Worm (Caenorhabditis elegans) whole organism, young adult: Measurements from ENCODE around the gene T08G5.3.

Source experiments
- C06A6.2 ChIP-seq: fragments of 200-800 bp; sonication (Bioruptor generic); conservative IDR thresholded peaks from 2 replicates; pipeline ENCODE4 v1.3.6; 2022; ENCODE audit warnings: missing genetic modification characterization, missing compliant biosample characterization
- C17E4.6 ChIP-seq: fragments of 200-800 bp; sonication (Bioruptor generic); IDR thresholded peaks from 2 replicates; pipeline ENCODE4 v1.3.6; 2022; ENCODE audit warnings: missing genetic modification reagents, missing genetic modification characterization, missing compliant biosample characterization
- D2030.7 ChIP-seq: fragments of 200-800 bp; sonication (Bioruptor generic); IDR thresholded peaks from 2 replicates; pipeline ENCODE4 v1.3.6; 2022; ENCODE audit warnings: missing genetic modification reagents, missing genetic modification characterization, missing compliant biosample characterization
- F23B12.7 ChIP-seq: sonication (generic microtip); optimal IDR thresholded peaks from 2 replicates; lab custom pipeline; 2017; ENCODE audit warnings: missing genetic modification characterization, mild to moderate bottlenecking, missing compliant biosample characterization, antibody characterized with exemption, moderate library complexity; ENCODE audit not compliant: insufficient read depth
- Y53G8AR.9 ChIP-seq: fragments of 200-800 bp; sonication (Bioruptor generic); conservative IDR thresholded peaks from 2 replicates; pipeline ENCODE4 v1.3.6; 2022; ENCODE audit warnings: missing genetic modification reagents, missing genetic modification characterization, missing compliant biosample characterization
- Y56A3A.18 ChIP-seq: fragments of 200-800 bp; sonication (Bioruptor generic); IDR thresholded peaks from 2 replicates; pipeline ENCODE4 v1.3.6; 2022; ENCODE audit warnings: missing genetic modification reagents, missing genetic modification characterization, missing compliant biosample characterization
- Y67H2A.10 ChIP-seq: fragments of 200-800 bp; sonication (Bioruptor generic); conservative IDR thresholded peaks from 2 replicates; pipeline ENCODE4 v1.3.6; 2022; ENCODE audit warnings: missing genetic modification reagents, missing genetic modification characterization, missing compliant biosample characterization
- Y79H2A.3 ChIP-seq: fragments of 200-800 bp; sonication (Bioruptor generic); conservative IDR thresholded peaks from 2 replicates; pipeline ENCODE4 v1.3.6; 2022; ENCODE audit warnings: missing genetic modification reagents, missing genetic modification characterization, missing compliant biosample characterization
- Y95B8A.8 ChIP-seq: fragments of 200-800 bp; sonication (Bioruptor generic); IDR thresholded peaks from 2 replicates; pipeline ENCODE4 v1.3.6; 2022; ENCODE audit warnings: missing genetic modification reagents, missing genetic modification characterization, missing compliant biosample characterization
- ZK185.1 ChIP-seq: sonication (generic microtip); optimal IDR thresholded peaks from 2 replicates; lab custom pipeline; 2016; ENCODE audit warnings: mild to moderate bottlenecking, missing genetic modification characterization, missing compliant biosample characterization; ENCODE audit not compliant: poor library complexity, severe bottlenecking
- ama-1 ChIP-seq, 3 experiments: fragments of 150-350 bp in 1 of 3; sonication (generic microtip) in 2 of 3; optimal IDR thresholded peaks; 2 replicates each; lab custom pipeline; 2014 to 2018; ENCODE audit warnings: missing biosample characterization in 2 of 3, missing genetic modification characterization in 2 of 3, missing genetic modification reagents in 2 of 3
- aptf-3 ChIP-seq: fragments of 200-800 bp; sonication (Bioruptor generic); IDR thresholded peaks from 2 replicates; pipeline ENCODE4 v1.3.6; 2022; ENCODE audit warnings: missing genetic modification characterization, missing compliant biosample characterization
- bed-2 ChIP-seq: fragments of 200-800 bp; sonication (Bioruptor generic); IDR thresholded peaks from 2 replicates; pipeline ENCODE4 v1.3.6; 2022; ENCODE audit warnings: missing genetic modification reagents, missing genetic modification characterization, missing compliant biosample characterization
- ccch-3 ChIP-seq: fragments of 200-800 bp; sonication (Bioruptor generic); optimal IDR thresholded peaks from 2 replicates; lab custom pipeline; 2018; ENCODE audit warnings: mild to moderate bottlenecking, missing genetic modification characterization, missing compliant biosample characterization
- cebp-1 ChIP-seq, 2 experiments: fragments of 200-800 bp in 1 of 2; sonication (Bioruptor generic) in 1 of 2; sonication (generic microtip) in 1 of 2; IDR thresholded peaks in 1 of 2; optimal IDR thresholded peaks in 1 of 2; 2 replicates each; pipeline versions ENCODE4 v1.3.6 to Lab custom; 2017 to 2022; ENCODE audit warnings: missing compliant biosample characterization in 2 of 2, missing genetic modification characterization in 2 of 2, mild to moderate bottlenecking in 1 of 2, missing genetic modification reagents in 1 of 2, moderate library complexity in 1 of 2
- chd-7 ChIP-seq: sonication (generic microtip); optimal IDR thresholded peaks from 2 replicates; lab custom pipeline; 2016; ENCODE audit warnings: mild to moderate bottlenecking, missing genetic modification characterization, moderate library complexity, missing compliant biosample characterization
- dox-1 ChIP-seq: fragments of 200-800 bp; sonication (Bioruptor generic); IDR thresholded peaks from 2 replicates; pipeline ENCODE4 v1.3.6; 2022; ENCODE audit warnings: missing genetic modification reagents, missing genetic modification characterization, missing compliant biosample characterization
- dpff-1 ChIP-seq: sonication (generic microtip); optimal IDR thresholded peaks from 2 replicates; lab custom pipeline; 2017; ENCODE audit warnings: mild to moderate bottlenecking, missing genetic modification characterization, missing compliant biosample characterization
- efl-1 ChIP-seq: fragments of 150-350 bp; optimal IDR thresholded peaks from 2 replicates; lab custom pipeline; 2014; ENCODE audit warnings: missing biosample characterization, missing genetic modification reagents, missing genetic modification characterization
- ekl-4 ChIP-seq: fragments of 200-800 bp; sonication (Bioruptor generic); IDR thresholded peaks from 2 replicates; pipeline ENCODE4 v1.3.6; 2022; ENCODE audit warnings: missing genetic modification reagents, missing genetic modification characterization, missing compliant biosample characterization
- fkh-3 ChIP-seq: sonication (generic microtip); optimal IDR thresholded peaks from 2 replicates; lab custom pipeline; 2016; ENCODE audit warnings: mild to moderate bottlenecking, missing genetic modification characterization, missing compliant biosample characterization
- gei-17 ChIP-seq: fragments of 200-800 bp; sonication (Bioruptor generic); optimal IDR thresholded peaks from 2 replicates; lab custom pipeline; 2018; ENCODE audit warnings: mild to moderate bottlenecking, missing genetic modification characterization, missing compliant biosample characterization
- hmg-1.2 ChIP-seq: fragments of 200-800 bp; sonication (Bioruptor generic); IDR thresholded peaks from 2 replicates; pipeline ENCODE4 v1.3.6; 2022; ENCODE audit warnings: missing genetic modification reagents, missing genetic modification characterization, missing compliant biosample characterization
- let-526 ChIP-seq: fragments of 200-800 bp; sonication (Bioruptor generic); IDR thresholded peaks from 2 replicates; pipeline ENCODE4 v1.3.6; 2022; ENCODE audit warnings: missing genetic modification reagents, missing genetic modification characterization, missing compliant biosample characterization
- lin-40 ChIP-seq: sonication (generic microtip); optimal IDR thresholded peaks from 2 replicates; lab custom pipeline; 2016; ENCODE audit warnings: missing genetic modification characterization, mild to moderate bottlenecking, missing compliant biosample characterization, missing genotype, missing genetic modification reagents
- lsl-1 ChIP-seq: fragments of 200-800 bp; sonication (Bioruptor generic); optimal IDR thresholded peaks from 2 replicates; lab custom pipeline; 2018; ENCODE audit warnings: mild to moderate bottlenecking, missing genetic modification characterization, moderate library complexity, missing compliant biosample characterization
- lsy-27 ChIP-seq: sonication (generic microtip); optimal IDR thresholded peaks from 2 replicates; lab custom pipeline; 2017; ENCODE audit warnings: missing genetic modification characterization, mild to moderate bottlenecking, missing compliant biosample characterization, antibody characterized with exemption, missing genotype, borderline replicate concordance; ENCODE audit not compliant: insufficient read depth
- madf-6 ChIP-seq: fragments of 200-800 bp; sonication (Bioruptor generic); IDR thresholded peaks from 2 replicates; pipeline ENCODE4 v1.3.6; 2022; ENCODE audit warnings: missing genetic modification reagents, missing genetic modification characterization, missing compliant biosample characterization
- mes-4 ChIP-seq: sonication (generic microtip); optimal IDR thresholded peaks from 2 replicates; lab custom pipeline; 2016; ENCODE audit warnings: missing genotype, missing genetic modification characterization, missing compliant biosample characterization
- nfya-1 ChIP-seq: sonication (generic microtip); optimal IDR thresholded peaks from 2 replicates; lab custom pipeline; 2017; ENCODE audit warnings: antibody characterized with exemption, missing compliant biosample characterization, missing genetic modification characterization, borderline replicate concordance; ENCODE audit not compliant: insufficient read depth
- nfya-2 ChIP-seq: fragments of 200-800 bp; sonication (Bioruptor generic); IDR thresholded peaks from 2 replicates; pipeline ENCODE4 v1.3.6; 2022; ENCODE audit warnings: missing genetic modification reagents, missing genetic modification characterization, missing compliant biosample characterization
- nfyb-1 ChIP-seq: fragments of 200-800 bp; sonication (Bioruptor generic); IDR thresholded peaks from 2 replicates; pipeline ENCODE4 v1.3.6; 2022; ENCODE audit warnings: missing genetic modification reagents, missing genetic modification characterization, missing compliant biosample characterization
- nhr-120 ChIP-seq: fragments of 200-800 bp; sonication (Bioruptor generic); IDR thresholded peaks from 2 replicates; pipeline ENCODE4 v1.3.6; 2022; ENCODE audit warnings: missing genetic modification characterization, missing compliant biosample characterization
- nhr-179 ChIP-seq: sonication (generic microtip); optimal IDR thresholded peaks from 2 replicates; lab custom pipeline; 2016; ENCODE audit warnings: mild to moderate bottlenecking, missing genetic modification characterization, missing compliant biosample characterization
- nhr-27 ChIP-seq: fragments of 200-800 bp; sonication (Bioruptor generic); optimal IDR thresholded peaks from 2 replicates; lab custom pipeline; 2018; ENCODE audit warnings: mild to moderate bottlenecking, missing genetic modification characterization, moderate library complexity, missing compliant biosample characterization
- rcor-1 ChIP-seq: fragments of 200-800 bp; sonication (Bioruptor generic); IDR thresholded peaks from 2 replicates; pipeline ENCODE4 v1.3.6; 2022; ENCODE audit warnings: missing genetic modification reagents, missing genetic modification characterization, missing compliant biosample characterization
- sea-2 ChIP-seq: fragments of 200-800 bp; sonication (Bioruptor generic); IDR thresholded peaks from 2 replicates; pipeline ENCODE4 v1.3.6; 2022; ENCODE audit warnings: missing genetic modification characterization, missing compliant biosample characterization
- snpc-3.4 ChIP-seq: sonication (generic microtip); optimal IDR thresholded peaks from 2 replicates; lab custom pipeline; 2017; ENCODE audit warnings: missing genetic modification characterization, mild to moderate bottlenecking, missing compliant biosample characterization, antibody characterized with exemption, moderate library complexity, missing genotype, missing genetic modification reagents
- snpc-4 ChIP-seq, 5 experiments: fragments of 150-350 bp in 1 of 5; sonication (generic microtip) in 4 of 5; optimal IDR thresholded peaks; 2 replicates each; lab custom pipeline; 2014 to 2018; ENCODE audit warnings: missing genetic modification characterization in 5 of 5, missing biosample characterization in 3 of 5, antibody characterized with exemption in 2 of 5, mild to moderate bottlenecking in 2 of 5, missing compliant biosample characterization in 2 of 5, missing genotype in 2 of 5, moderate library complexity in 2 of 5, missing genetic modification reagents in 1 of 5
- somi-1 ChIP-seq: fragments of 200-800 bp; sonication (Bioruptor generic); optimal IDR thresholded peaks from 2 replicates; lab custom pipeline; 2018; ENCODE audit warnings: mild to moderate bottlenecking, missing genetic modification characterization, missing compliant biosample characterization
- sptf-2 ChIP-seq: fragments of 200-800 bp; sonication (Bioruptor generic); optimal IDR thresholded peaks from 2 replicates; lab custom pipeline; 2018; ENCODE audit warnings: mild to moderate bottlenecking, missing genetic modification characterization, missing compliant biosample characterization
- tbx-9 ChIP-seq: sonication (generic microtip); optimal IDR thresholded peaks from 2 replicates; lab custom pipeline; 2016; ENCODE audit warnings: borderline replicate concordance, missing genetic modification characterization, inconsistent platforms, missing compliant biosample characterization
- ztf-18 ChIP-seq: sonication (generic microtip); optimal IDR thresholded peaks from 2 replicates; lab custom pipeline; 2016; ENCODE audit warnings: missing genotype, mild to moderate bottlenecking, missing genetic modification characterization, missing compliant biosample characterization
- ztf-3 ChIP-seq: fragments of 200-800 bp; sonication (Bioruptor generic); optimal IDR thresholded peaks from 2 replicates; lab custom pipeline; 2018; ENCODE audit warnings: mild to moderate bottlenecking, missing genetic modification characterization, missing compliant biosample characterization
- ztf-6 ChIP-seq: fragments of 200-800 bp; sonication (Bioruptor generic); IDR thresholded peaks from 2 replicates; pipeline ENCODE4 v1.3.6; 2022; ENCODE audit warnings: missing genetic modification reagents, missing genetic modification characterization, missing compliant biosample characterization

T08G5.3 gene

ce11 chrV:14012002-14012554, 15.2 kb downstream of the T08G5.3 start, which contains the start of the genes ddx-17 and aip-1 (continued):
- TF ChIP-seq nhr-179 (tag; lab: Kevin White, UChicago) (no peak), ztf-18 (tag; lab: Kevin White, UChicago) (no peak), ztf-6 (GFP tag; lab: Robert Waterston, UW) (no peak), gei-17 (GFP tag; lab: Kevin White, UChicago) (no peak), Y56A3A.18 (GFP tag; lab: Robert Waterston, UW) (no peak), ama-1 (optimal IDR thresholded peaks at IDR 0.05; lab: Kevin White, UChicago) (no peak), ama-1 (GFP tag; optimal IDR thresholded peaks at IDR 0.05; lab: Kevin White, UChicago) (no peak), D2030.7 (GFP tag; lab: Robert Waterston, UW) (peak; percentile 40; the same call in 1 of the 2 replicates), madf-6 (GFP tag; lab: Robert Waterston, UW) (peak; percentile 76), dpff-1 (tag; lab: Kevin White, UChicago) (no peak), sptf-2 (GFP tag; lab: Kevin White, UChicago) (no peak), nfya-1 (tag; lab: Kevin White, UChicago) (no peak), aptf-3 (GFP tag; lab: Robert Waterston, UW) (no peak), ZK185.1 (tag; lab: Kevin White, UChicago) (peak; percentile 5), lsl-1 (GFP tag; lab: Kevin White, UChicago) (peak; percentile 72), let-526 (GFP tag; lab: Robert Waterston, UW) (no peak), lsy-27 (tag; lab: Kevin White, UChicago) (no peak), snpc-4 (GFP tag; optimal IDR thresholded peaks at IDR 0.05; lab: Kevin White, UChicago) (no peak), snpc-4 (tag; optimal IDR thresholded peaks at IDR 0.05; lab: Kevin White, UChicago) (peak; percentile 2 to 71 (median 41)), C17E4.6 (GFP tag; lab: Robert Waterston, UW) (no peak), efl-1 (GFP tag; lab: Kevin White, UChicago) (peak; percentile 81), nhr-27 (tag; lab: Kevin White, UChicago) (no peak), Y53G8AR.9 (0 out of 2 replicates have a peak, but pooled peaks have one; percentile 45), dox-1 (GFP tag; lab: Robert Waterston, UW) (peak; percentile 67; the same call in 1 of the 2 replicates), Y95B8A.8 (GFP tag; lab: Robert Waterston, UW) (peak; percentile 25; the same call in 1 of the 2 replicates), nfyb-1 (peak; percentile 56), snpc-3.4 (tag; lab: Kevin White, UChicago) (peak; percentile 66), Y67H2A.10 (GFP tag; lab: Robert Waterston, UW) (peak; percentile 72; the same call in 1 of the 2 replicates), ztf-3 (GFP tag; lab: Kevin White, UChicago) (no peak), tbx-9 (no peak), fkh-3 (tag; lab: Kevin White, UChicago) (no peak), Y79H2A.3 (GFP tag; lab: Robert Waterston, UW) (no peak), rcor-1 (peak; percentile 74), lin-40 (tag; lab: Kevin White, UChicago) (peak; percentile 71), hmg-1.2 (GFP tag; lab: Robert Waterston, UW) (peak; percentile 40; the same call in 1 of the 2 replicates), ekl-4 (peak; percentile 76), nfya-2 (GFP tag; lab: Robert Waterston, UW) (no peak), chd-7 (tag; lab: Kevin White, UChicago) (no peak), sea-2 (no peak), bed-2 (GFP tag; lab: Robert Waterston, UW) (no peak), F23B12.7 (tag; lab: Kevin White, UChicago) (no peak), C06A6.2 (0 out of 2 replicates have a peak, but pooled peaks have one; percentile 16), nhr-120 (GFP tag; lab: Robert Waterston, UW) (no peak), mes-4 (tag; lab: Kevin White, UChicago) (no peak), somi-1 (GFP tag; lab: Kevin White, UChicago) (no peak), ccch-3 (no peak), cebp-1 (GFP tag; IDR thresholded peaks at IDR 0.05; lab: Robert Waterston, UW) (peak; percentile 10; the same call in 1 of the 2 replicates), cebp-1 (tag; optimal IDR thresholded peaks at IDR 0.05; lab: Kevin White, UChicago) (peak; percentile 91)
